Worm (Caenorhabditis elegans) whole organism, L1 larva: ENCODE data around the gene samp-1.

Source experiments
- C16A3.4 ChIP-seq: fragments of 150-350 bp; optimal IDR thresholded peaks from 2 replicates; lab custom pipeline; 2014; ENCODE audit warnings: missing biosample characterization, missing genetic modification characterization
- Y116A8C.19 ChIP-seq: sonication (generic microtip); optimal IDR thresholded peaks from 2 replicates; lab custom pipeline; 2016; ENCODE audit warnings: missing compliant biosample characterization, missing genetic modification characterization, borderline replicate concordance
- aly-2 ChIP-seq: fragments of 150-350 bp; optimal IDR thresholded peaks from 2 replicates; lab custom pipeline; 2014; ENCODE audit warnings: missing biosample characterization, missing genetic modification characterization
- ama-1 ChIP-seq: fragments of 150-350 bp; optimal IDR thresholded peaks from 2 replicates; lab custom pipeline; 2014
- ceh-63 ChIP-seq: fragments of 200-800 bp; sonication (Bioruptor generic); optimal IDR thresholded peaks from 2 replicates; lab custom pipeline; 2018; ENCODE audit warnings: mild to moderate bottlenecking, missing genetic modification characterization, missing compliant biosample characterization
- ceh-88 ChIP-seq: fragments of 200-800 bp; sonication (Bioruptor generic); IDR thresholded peaks from 2 replicates; pipeline ENCODE4 v1.3.6; 2022; ENCODE audit warnings: missing genetic modification characterization, missing compliant biosample characterization
- dpl-1 ChIP-seq, 3 experiments: fragments of 150-350 bp in 2 of 3; sonication (generic microtip) in 1 of 3; optimal IDR thresholded peaks; 2 replicates each; lab custom pipeline; 2014 to 2017; ENCODE audit warnings: missing biosample characterization in 3 of 3, missing genetic modification characterization in 3 of 3, missing genetic modification reagents in 3 of 3
- fkh-4 ChIP-seq: sonication (generic microtip); optimal IDR thresholded peaks from 2 replicates; lab custom pipeline; 2016; ENCODE audit warnings: missing compliant biosample characterization, missing genetic modification characterization, borderline replicate concordance
- fkh-8 ChIP-seq: sonication (generic microtip); optimal IDR thresholded peaks from 2 replicates; lab custom pipeline; 2016; ENCODE audit warnings: mild to moderate bottlenecking, missing genetic modification characterization, missing compliant biosample characterization
- hlh-4 ChIP-seq: sonication (generic microtip); optimal IDR thresholded peaks from 2 replicates; lab custom pipeline; 2016; ENCODE audit warnings: mild to moderate bottlenecking, missing genetic modification characterization, missing compliant biosample characterization
- irx-1 ChIP-seq: sonication (generic microtip); optimal IDR thresholded peaks from 2 replicates; lab custom pipeline; 2016; ENCODE audit warnings: missing genetic modification characterization, missing compliant biosample characterization
- isw-1 ChIP-seq: fragments of 200-800 bp; sonication (Bioruptor generic); IDR thresholded peaks from 2 replicates; pipeline ENCODE4 v1.3.6; 2022; ENCODE audit warnings: missing genetic modification characterization, missing compliant biosample characterization
- lin-14 ChIP-seq: fragments of 200-800 bp; sonication (Bioruptor generic); optimal IDR thresholded peaks from 2 replicates; lab custom pipeline; 2018; ENCODE audit warnings: mild to moderate bottlenecking, missing genetic modification characterization, moderate library complexity, missing compliant biosample characterization
- mab-9 ChIP-seq: fragments of 200-800 bp; sonication (Bioruptor generic); IDR thresholded peaks from 2 replicates; pipeline ENCODE4 v1.3.6; 2022; ENCODE audit warnings: missing genetic modification reagents, missing genetic modification characterization, missing compliant biosample characterization
- mdl-1 ChIP-seq, 2 experiments: fragments of 150-350 bp; optimal IDR thresholded peaks; 2 replicates each; lab custom pipeline; 2014 to 2017; ENCODE audit warnings: missing biosample characterization in 2 of 2, missing genetic modification characterization in 2 of 2, inconsistent platforms in 1 of 2
- nhr-28 ChIP-seq: fragments of 150-350 bp; optimal IDR thresholded peaks from 2 replicates; lab custom pipeline; 2014; ENCODE audit warnings: missing biosample characterization, missing genetic modification characterization
- nhr-47 ChIP-seq: sonication (generic microtip); optimal IDR thresholded peaks from 2 replicates; lab custom pipeline; 2016; ENCODE audit warnings: mild to moderate bottlenecking, missing genetic modification characterization, moderate library complexity, missing compliant biosample characterization
- nhr-71 ChIP-seq: sonication (generic microtip); optimal IDR thresholded peaks from 2 replicates; lab custom pipeline; 2016; ENCODE audit warnings: mild to moderate bottlenecking, missing genetic modification characterization, moderate library complexity, missing compliant biosample characterization
- nhr-84 ChIP-seq: sonication (generic microtip); optimal IDR thresholded peaks from 2 replicates; lab custom pipeline; 2017; ENCODE audit warnings: missing biosample characterization, missing genetic modification characterization
- pag-3 ChIP-seq: sonication (generic microtip); optimal IDR thresholded peaks from 2 replicates; lab custom pipeline; 2017; ENCODE audit warnings: missing genetic modification characterization, mild to moderate bottlenecking, missing compliant biosample characterization, antibody characterized with exemption, borderline replicate concordance; ENCODE audit not compliant: insufficient read depth
- pqm-1 ChIP-seq: sonication (generic microtip); optimal IDR thresholded peaks from 3 replicates; lab custom pipeline; 2017; ENCODE audit warnings: missing biosample characterization, missing genetic modification characterization
- snu-23 ChIP-seq: sonication (generic microtip); optimal IDR thresholded peaks from 2 replicates; lab custom pipeline; 2016; ENCODE audit warnings: missing genetic modification characterization, missing compliant biosample characterization
- sox-4 ChIP-seq: sonication (generic microtip); optimal IDR thresholded peaks from 2 replicates; lab custom pipeline; 2016; ENCODE audit warnings: missing genetic modification characterization, missing compliant biosample characterization
- tbx-2 ChIP-seq: sonication (generic microtip); optimal IDR thresholded peaks from 2 replicates; lab custom pipeline; 2016; ENCODE audit warnings: missing genetic modification characterization, missing compliant biosample characterization
- zip-4 ChIP-seq: fragments of 200-800 bp; sonication (Bioruptor generic); optimal IDR thresholded peaks from 2 replicates; lab custom pipeline; 2018; ENCODE audit warnings: mild to moderate bottlenecking, missing genetic modification characterization, moderate library complexity, missing compliant biosample characterization
- ztf-11 ChIP-seq, 2 experiments: sonication (generic microtip); optimal IDR thresholded peaks; 2 replicates each; lab custom pipeline; 2016 to 2017; ENCODE audit warnings: missing genetic modification characterization in 2 of 2, missing biosample characterization in 1 of 2, missing compliant biosample characterization in 1 of 2

Gene samp-1

ce11 chrII:11351599-11351998 lies 48.9 kb downstream of the samp-1 start, which contains the start of gene clh-2:
Gene clh-2 (plus strand): TSS chrII:11351899.
- TF ChIP-seq irx-1 (tag; lab: Kevin White, UChicago), result no peak
- TF ChIP-seq mdl-1 (tag; optimal IDR thresholded peaks at IDR 0.05; lab: Kevin White, UChicago), result no peak
- TF ChIP-seq snu-23 (GFP tag; lab: Kevin White, UChicago), result no peak
- TF ChIP-seq dpl-1 (GFP tag; optimal IDR thresholded peaks at IDR 0.05; lab: Kevin White, UChicago), result no peak
- TF ChIP-seq lin-14 (GFP tag; lab: Kevin White, UChicago), result no peak
- no peak for TF ChIP-seq sox-4 (tag; lab: Kevin White, UChicago)
- TF ChIP-seq fkh-8, result no peak
- no peak for TF ChIP-seq Y116A8C.19 (tag; lab: Kevin White, UChicago)
- no peak for TF ChIP-seq zip-4 (GFP tag; lab: Kevin White, UChicago)
- TF ChIP-seq ceh-88 (GFP tag; lab: Robert Waterston, UW), result no peak
- TF ChIP-seq C16A3.4, result no peak
- TF ChIP-seq aly-2 (tag; lab: Kevin White, UChicago), result no peak
- no peak for TF ChIP-seq pag-3 (tag; lab: Kevin White, UChicago)
- no peak for TF ChIP-seq nhr-28 (tag; lab: Kevin White, UChicago)
- TF ChIP-seq fkh-4 (tag; lab: Kevin White, UChicago), result no peak
- TF ChIP-seq mab-9, result no peak
- no peak for TF ChIP-seq ama-1
- no peak for TF ChIP-seq nhr-84 (tag; lab: Kevin White, UChicago)
- TF ChIP-seq isw-1 (GFP tag; lab: Robert Waterston, UW), result no peak
- no peak for TF ChIP-seq pqm-1 (tag; lab: Kevin White, UChicago)
- TF ChIP-seq, all 84 proteins: peak for 0

DNA sequence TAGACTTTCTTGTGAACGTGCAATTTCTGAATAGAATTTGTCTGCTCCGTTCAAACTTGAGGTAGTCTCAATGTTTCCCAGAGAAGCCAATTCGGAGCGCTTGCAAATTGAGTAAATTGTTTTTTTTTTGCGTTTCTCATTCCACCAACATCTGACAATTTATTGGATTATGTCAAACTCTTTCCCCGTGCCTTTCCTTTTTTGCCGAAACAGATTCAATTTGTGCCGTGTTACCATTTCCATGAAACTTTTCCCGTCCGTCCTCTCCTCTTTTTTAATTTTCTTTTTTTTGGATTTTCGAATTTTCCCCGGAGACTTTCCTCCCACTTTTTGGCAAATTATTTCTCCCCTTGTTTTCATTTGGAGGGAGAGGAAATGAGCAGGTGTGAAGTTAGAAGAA lies 50.8 kb downstream of the samp-1 start:
- TF ChIP-seq isw-1 (GFP tag; lab: Robert Waterston, UW), result no peak
- TF ChIP-seq lin-14 (GFP tag; lab: Kevin White, UChicago), result peak; percentile 70
- TF ChIP-seq ceh-63 (GFP tag; lab: Kevin White, UChicago), result no peak
- TF ChIP-seq nhr-47 (tag; lab: Kevin White, UChicago), result peak; percentile 6
- peak; percentile 14 for TF ChIP-seq nhr-71 (tag; lab: Kevin White, UChicago)
- no peak for TF ChIP-seq hlh-4 (tag; lab: Kevin White, UChicago)
- TF ChIP-seq tbx-2 (tag; lab: Kevin White, UChicago), result peak; percentile 62
- no peak for TF ChIP-seq ztf-11 (tag; optimal IDR thresholded peaks at IDR 0.05; lab: Kevin White, UChicago)
